Fruit fly (Drosophila melanogaster) whole organism: ENCODE data around the gene CG9928.

Experiments used
- CG8478 ChIP-seq: fragments of >200 bp; optimal IDR thresholded peaks from 2 replicates; lab custom pipeline; 2018; ENCODE audit warnings: inconsistent platforms
- psq ChIP-seq: fragments of >200 bp; optimal IDR thresholded peaks from 2 replicates; lab custom pipeline; 2017

dm6 chr2L:13165802-13166347 is 23.2 kb upstream of the CG9928 start, which contains the start of gene DnaJ-H:
- TF ChIP-seq psq (lab: Kevin White, UChicago) (peak; percentile 30), CG8478 (lab: Kevin White, UChicago) (no peak)
